Fruit fly (Drosophila melanogaster) whole organism, prepupa: ENCODE data around the gene Mgat4a.
A peak's percentile ranks its signal among the peaks of the same experiment; 100 is the strongest.

Source experiments
- CG16779 ChIP-seq: fragments of 200-800 bp; sonication (Bioruptor generic); optimal IDR thresholded peaks from 3 replicates; lab custom pipeline; 2017; ENCODE audit warnings: missing biosample characterization, mild to moderate bottlenecking, missing genetic modification characterization
- CG31627 ChIP-seq: fragments of 200-800 bp; sonication (Bioruptor generic); optimal IDR thresholded peaks from 3 replicates; lab custom pipeline; 2016; ENCODE audit warnings: missing biosample characterization, missing genetic modification characterization
- CG8119 ChIP-seq: fragments of 200-800 bp; sonication (Bioruptor generic); IDR thresholded peaks from 3 replicates; pipeline ENCODE4 v1.3.6; 2022; ENCODE audit warnings: missing biosample characterization, missing genetic modification characterization
- CG8319 ChIP-seq: fragments of 200-800 bp; sonication (Bioruptor generic); optimal IDR thresholded peaks from 3 replicates; lab custom pipeline; 2016; ENCODE audit warnings: missing biosample characterization, missing genetic modification characterization
- Eip75B ChIP-seq: fragments of 200-800 bp; sonication (Bioruptor generic); optimal IDR thresholded peaks from 3 replicates; lab custom pipeline; 2016; ENCODE audit warnings: missing biosample characterization, missing genetic modification characterization
- Eip78C ChIP-seq: fragments of 200-800 bp; sonication (Bioruptor generic); peaks from one replicate; lab custom pipeline; 2016; ENCODE audit warnings: missing biosample characterization, missing genetic modification characterization
- Eip93F ChIP-seq: fragments of 200-800 bp; sonication (Bioruptor generic); optimal IDR thresholded peaks from 2 replicates; lab custom pipeline; 2016; ENCODE audit warnings: missing biosample characterization, mild to moderate bottlenecking, missing genetic modification characterization
- cyc ChIP-seq: fragments of 200-800 bp; sonication (Bioruptor generic); optimal IDR thresholded peaks from 3 replicates; lab custom pipeline; 2016; ENCODE audit warnings: missing biosample characterization, missing genetic modification characterization
- fd85E ChIP-seq: fragments of 200-800 bp; sonication (Bioruptor generic); optimal IDR thresholded peaks from 3 replicates; lab custom pipeline; 2016; ENCODE audit warnings: missing biosample characterization, missing genetic modification characterization
- fkh ChIP-seq: fragments of 200-800 bp; sonication (Bioruptor generic); optimal IDR thresholded peaks from 3 replicates; lab custom pipeline; 2017; ENCODE audit warnings: missing biosample characterization, mild to moderate bottlenecking, missing genetic modification characterization, moderate library complexity
- ss ChIP-seq, 2 experiments: fragments of 200-800 bp; sonication (Bioruptor generic); optimal IDR thresholded peaks; 2 replicates in 1 of 2; 3 replicates in 1 of 2; lab custom pipeline; 2017 to 2018; ENCODE audit warnings: mild to moderate bottlenecking in 2 of 2, missing biosample characterization in 2 of 2, missing genetic modification characterization in 2 of 2, moderate library complexity in 1 of 2
- svp ChIP-seq: fragments of 200-800 bp; sonication (Bioruptor generic); peaks from one replicate; lab custom pipeline; 2016; ENCODE audit warnings: missing biosample characterization, missing genetic modification characterization

- peak; percentile 28 for TF ChIP-seq CG16779
- no peak for TF ChIP-seq fd85E
- no peak for TF ChIP-seq Eip78C (GFP tag; lab: Kevin White, UChicago)
- peak; percentile 92 for TF ChIP-seq fkh (GFP tag; lab: Kevin White, UChicago)
- no peak for TF ChIP-seq CG8319
- TF ChIP-seq CG31627 = no peak
- no peak for TF ChIP-seq cyc (GFP tag; lab: Kevin White, UChicago)
- TF ChIP-seq Eip75B = no peak
- TF ChIP-seq ss (GFP tag; optimal IDR thresholded peaks at IDR 0.05; lab: Kevin White, UChicago) = no peak
- peak; percentile 52 for TF ChIP-seq svp (GFP tag; lab: Kevin White, UChicago)
- TF ChIP-seq CG8119 (GFP tag; lab: Robert Waterston, UW) = no peak
- no peak for TF ChIP-seq Eip93F (GFP tag; lab: Kevin White, UChicago)
Observed at dm6 chr3L:14780187-14780586, 18.4 kb downstream of the Mgat4a start.
